Worm (Caenorhabditis elegans) whole organism, L4/young adult: ENCODE results near the gene F21D12.2.

Experiments used
- W03F9.2 ChIP-seq: fragments of 150-350 bp; optimal IDR thresholded peaks from 2 replicates; lab custom pipeline; 2014; ENCODE audit warnings: missing biosample characterization, missing genetic modification characterization
- dao-5 ChIP-seq: sonication (generic microtip); optimal IDR thresholded peaks from 2 replicates; lab custom pipeline; 2016; ENCODE audit warnings: missing genotype, missing genetic modification characterization, moderate library complexity, missing compliant biosample characterization
- him-1 ChIP-seq: sonication (generic microtip); optimal IDR thresholded peaks from 2 replicates; lab custom pipeline; 2016; ENCODE audit warnings: missing genotype, missing genetic modification reagents, missing genetic modification characterization, missing compliant biosample characterization

ce11 chrII:7326997-7327396 lies 9.4 kb downstream of the F21D12.2 start:
- TF ChIP-seq him-1 (tag; lab: Kevin White, UChicago) (peak; percentile 72), W03F9.2 (no peak), dao-5 (tag; lab: Kevin White, UChicago) (no peak)
